Worm (Caenorhabditis elegans) whole organism, midembryonic: ENCODE measurements around the gene srt-28.
A peak's percentile ranks its signal among the peaks of the same experiment; 100 is the strongest.

Source experiments
- T22C8.4 ChIP-seq: fragments of 200-800 bp; sonication (Bioruptor generic); IDR thresholded peaks from 2 replicates; pipeline ENCODE4 v1.3.6; 2022; ENCODE audit warnings: missing genetic modification characterization, missing compliant biosample characterization
- cog-1 ChIP-seq: sonication (generic microtip); optimal IDR thresholded peaks from 2 replicates; lab custom pipeline; 2016; ENCODE audit warnings: missing genetic modification characterization, missing compliant biosample characterization
- flt-1 ChIP-seq: fragments of 200-800 bp; sonication (Bioruptor generic); IDR thresholded peaks from 2 replicates; pipeline ENCODE4 v1.3.6; 2022; ENCODE audit warnings: missing genetic modification characterization, missing compliant biosample characterization
- klf-2 ChIP-seq: fragments of 200-800 bp; sonication (Bioruptor generic); conservative IDR thresholded peaks from 2 replicates; pipeline ENCODE4 v1.3.6; 2022; ENCODE audit warnings: missing genetic modification reagents, missing genetic modification characterization, missing compliant biosample characterization
- med-1 ChIP-seq: sonication (generic microtip); optimal IDR thresholded peaks from 2 replicates; lab custom pipeline; 2017; ENCODE audit warnings: missing genetic modification characterization, mild to moderate bottlenecking, missing compliant biosample characterization, antibody characterized with exemption, missing genetic modification reagents; ENCODE audit not compliant: insufficient read depth
- ref-1 ChIP-seq: fragments of 200-800 bp; sonication (Bioruptor generic); conservative IDR thresholded peaks from 2 replicates; pipeline ENCODE4 v1.3.6; 2022; ENCODE audit warnings: missing genetic modification reagents, missing genetic modification characterization, missing compliant biosample characterization
- tab-1 ChIP-seq: fragments of 200-800 bp; sonication (Bioruptor generic); IDR thresholded peaks from 2 replicates; pipeline ENCODE4 v1.3.6; 2022; ENCODE audit warnings: missing genetic modification characterization, missing compliant biosample characterization
- ztf-23 ChIP-seq: fragments of 200-800 bp; sonication (Bioruptor generic); IDR thresholded peaks from 2 replicates; pipeline ENCODE4 v1.3.6; 2022; ENCODE audit warnings: missing genetic modification reagents, missing genetic modification characterization, missing compliant biosample characterization
- ztf-29 ChIP-seq: fragments of 200-800 bp; sonication (Bioruptor generic); IDR thresholded peaks from 2 replicates; pipeline ENCODE4 v1.3.6; 2022; ENCODE audit warnings: missing genetic modification reagents, missing genetic modification characterization, missing compliant biosample characterization

The srt-28 gene

DNA sequence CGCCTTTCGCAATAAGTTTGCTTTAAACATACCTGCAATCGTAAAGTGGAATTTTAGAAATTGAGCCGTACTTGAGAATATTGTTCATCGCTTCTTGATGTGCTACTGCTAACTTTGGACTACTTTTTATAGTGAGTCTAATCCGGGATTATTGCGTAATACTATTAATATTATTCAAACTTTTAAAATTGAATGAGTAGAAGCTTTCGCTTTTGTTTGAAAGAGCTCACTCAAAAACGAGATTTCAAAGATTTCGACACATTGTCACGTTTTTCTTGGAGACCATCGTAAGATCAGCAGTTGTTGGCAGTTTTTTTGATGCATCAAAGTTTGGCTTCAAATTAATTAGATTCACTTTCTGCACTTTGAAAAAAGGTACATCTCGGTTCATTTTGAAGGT lies at the start of gene srt-28:
TSS of gene srt-28 (minus strand) at position 101 of the 400 bp plus-strand sequence.
- TF ChIP-seq T22C8.4 (GFP tag; lab: Robert Waterston, UW) (no peak), tab-1 (GFP tag; lab: Robert Waterston, UW) (no peak), ztf-29 (GFP tag; lab: Robert Waterston, UW) (no peak), flt-1 (GFP tag; lab: Robert Waterston, UW) (no peak), ref-1 (GFP tag; lab: Robert Waterston, UW) (no peak)

DNA sequence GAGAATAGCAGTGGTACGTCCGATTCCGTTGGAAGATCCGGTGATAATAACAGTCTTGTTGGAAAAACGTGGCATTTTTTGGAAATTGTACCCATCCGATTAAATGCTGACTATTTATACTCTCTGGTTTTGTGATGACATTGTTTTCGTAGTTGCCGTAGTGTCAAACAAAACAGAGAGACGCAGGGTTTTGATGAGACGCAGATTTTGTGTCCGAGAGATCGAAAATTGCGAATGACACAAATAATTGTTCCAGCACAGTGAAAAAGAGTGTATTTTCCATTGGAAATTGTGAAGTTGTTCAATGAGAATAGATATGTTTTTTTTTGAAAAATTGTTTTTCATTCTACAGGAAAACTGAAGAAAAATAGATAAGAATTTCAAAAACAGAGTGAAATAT lies 49.7 kb upstream of the srt-28 start, which contains the start of gene R05D8.7:
TSS of gene R05D8.7 (minus strand) at position 104 of the 400 bp plus-strand sequence.
- TF ChIP-seq ref-1 (GFP tag; lab: Robert Waterston, UW) (no peak), cog-1 (tag; lab: Kevin White, UChicago) (no peak), flt-1 (GFP tag; lab: Robert Waterston, UW) (no peak), ztf-29 (GFP tag; lab: Robert Waterston, UW) (no peak), T22C8.4 (GFP tag; lab: Robert Waterston, UW) (no peak), ztf-23 (GFP tag; lab: Robert Waterston, UW) (no peak), klf-2 (GFP tag; lab: Robert Waterston, UW) (no peak), tab-1 (GFP tag; lab: Robert Waterston, UW) (no peak), med-1 (GFP tag; lab: Kevin White, UChicago) (no peak)

DNA sequence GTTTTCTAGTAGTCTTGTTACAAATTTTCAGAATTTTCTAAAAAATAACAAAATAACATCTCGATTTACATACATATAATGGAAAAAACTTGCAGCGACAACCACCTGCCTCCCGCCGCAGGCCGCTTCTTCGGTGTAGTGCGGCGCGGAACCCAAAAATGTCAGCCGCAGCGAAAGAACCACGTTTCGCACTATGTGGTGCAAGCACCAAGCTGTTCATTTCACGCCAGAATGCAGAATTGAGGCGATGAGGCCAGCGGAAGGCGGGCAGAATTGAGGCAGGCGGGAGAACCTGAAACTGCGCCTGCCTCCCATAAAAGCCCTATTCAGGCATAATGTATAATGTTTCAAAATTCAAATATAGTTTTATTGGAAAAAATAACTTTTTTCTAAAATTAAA lies 48.0 kb upstream of the srt-28 start:
- TF ChIP-seq flt-1 (GFP tag; lab: Robert Waterston, UW) (no peak), med-1 (GFP tag; lab: Kevin White, UChicago) (no peak)

DNA sequence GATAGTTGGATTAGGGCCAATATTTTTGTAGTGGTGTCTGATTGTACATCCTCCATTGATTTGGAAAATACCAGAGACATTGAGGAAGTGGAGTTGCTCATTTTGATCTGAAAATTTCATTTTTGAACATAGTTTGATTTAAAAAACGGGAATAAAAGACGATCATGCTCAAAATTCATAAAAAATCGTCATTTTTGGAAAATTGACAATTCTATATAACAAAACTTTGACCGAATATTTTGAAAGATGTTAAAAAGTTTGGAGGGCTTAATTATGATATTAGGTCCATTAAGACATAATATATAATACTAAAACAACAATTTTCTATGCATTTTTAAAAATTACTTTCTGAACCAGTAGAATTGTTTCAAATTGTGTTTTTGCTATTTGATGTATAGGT lies 46.0 kb upstream of the srt-28 start, which contains the start of gene srg-58:
TSS of gene srg-58 (minus strand) at position 101 of the 400 bp plus-strand sequence.
- TF ChIP-seq tab-1 (GFP tag; lab: Robert Waterston, UW): no peak
- TF ChIP-seq cog-1 (tag; lab: Kevin White, UChicago): no peak
- TF ChIP-seq klf-2 (GFP tag; lab: Robert Waterston, UW): no peak
- TF ChIP-seq ref-1 (GFP tag; lab: Robert Waterston, UW): no peak
- TF ChIP-seq med-1 (GFP tag; lab: Kevin White, UChicago): no peak
- TF ChIP-seq T22C8.4 (GFP tag; lab: Robert Waterston, UW): no peak
- no peak for TF ChIP-seq flt-1 (GFP tag; lab: Robert Waterston, UW)
- TF ChIP-seq ztf-23 (GFP tag; lab: Robert Waterston, UW): no peak
- TF ChIP-seq ztf-29 (GFP tag; lab: Robert Waterston, UW): no peak

DNA sequence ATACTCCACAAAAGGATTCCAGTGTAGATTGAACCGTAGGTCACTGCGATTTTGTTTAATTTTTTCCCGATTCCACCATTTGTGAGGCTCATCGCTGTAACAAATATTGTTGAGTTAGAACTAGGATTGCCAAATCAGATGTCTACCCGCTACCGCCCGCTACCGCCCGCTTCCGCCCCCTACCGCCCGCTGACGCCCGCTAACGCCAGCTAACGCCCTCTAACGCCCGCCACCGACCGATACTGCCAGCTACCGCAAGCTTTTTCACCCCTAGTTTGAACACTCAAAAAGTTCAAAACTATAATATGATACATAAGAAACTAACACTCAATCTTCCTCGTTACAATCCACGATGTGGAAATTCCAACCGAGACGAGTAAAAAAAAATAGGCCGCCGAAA lies 45.0 kb upstream of the srt-28 start:
- TF ChIP-seq klf-2 (GFP tag; lab: Robert Waterston, UW): 0 out of 2 replicates have a peak, but pooled peaks have one; percentile 11
- no peak for TF ChIP-seq ztf-29 (GFP tag; lab: Robert Waterston, UW)
- 0 out of 2 replicates have a peak, but pooled peaks have one; percentile 39 for TF ChIP-seq tab-1 (GFP tag; lab: Robert Waterston, UW)
- TF ChIP-seq med-1 (GFP tag; lab: Kevin White, UChicago): no peak
- no peak for TF ChIP-seq cog-1 (tag; lab: Kevin White, UChicago)
- no peak for TF ChIP-seq T22C8.4 (GFP tag; lab: Robert Waterston, UW)
- no peak for TF ChIP-seq ref-1 (GFP tag; lab: Robert Waterston, UW)
- no peak for TF ChIP-seq flt-1 (GFP tag; lab: Robert Waterston, UW)
- no peak for TF ChIP-seq ztf-23 (GFP tag; lab: Robert Waterston, UW)

DNA sequence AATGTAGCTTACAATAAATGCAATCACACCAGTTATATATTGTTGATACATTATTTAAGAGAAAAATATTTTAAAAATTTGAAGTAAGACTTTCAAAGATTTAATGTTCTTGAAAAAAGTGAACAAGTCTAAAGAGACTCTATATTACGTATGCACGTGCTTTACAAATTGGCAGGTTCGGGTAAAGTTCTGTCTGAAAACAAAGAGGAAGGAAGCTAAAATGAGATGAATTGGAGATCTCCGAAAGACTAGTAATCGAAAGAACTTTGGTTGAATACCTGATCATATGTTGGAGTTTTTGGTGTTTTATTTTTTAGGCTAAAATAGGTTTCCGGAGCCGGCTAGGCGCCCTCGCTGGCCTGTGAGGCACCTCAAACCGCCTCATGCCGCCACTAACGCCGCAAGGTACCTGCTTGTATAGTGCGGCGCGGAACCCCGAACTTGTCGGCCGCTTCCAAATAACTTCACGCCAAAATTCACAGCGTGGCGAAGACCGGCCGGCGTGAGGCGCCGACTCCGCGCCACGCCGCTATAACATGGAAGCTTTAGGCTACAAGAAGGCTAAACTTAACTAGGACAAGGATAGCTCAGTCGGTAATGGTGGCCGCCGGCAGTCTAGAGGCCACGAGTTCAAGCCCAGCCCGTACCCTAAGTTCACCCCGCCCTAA lies 43.9 kb upstream of the srt-28 start, which contains the start of gene srx-28:
TSS of gene srx-28 (minus strand) at position 51 of the 668 bp plus-strand sequence.
- TF ChIP-seq ztf-29 (GFP tag; lab: Robert Waterston, UW) (no peak), flt-1 (GFP tag; lab: Robert Waterston, UW) (no peak), ref-1 (GFP tag; lab: Robert Waterston, UW) (no peak), klf-2 (GFP tag; lab: Robert Waterston, UW) (no peak), med-1 (GFP tag; lab: Kevin White, UChicago) (no peak), ztf-23 (GFP tag; lab: Robert Waterston, UW) (no peak), T22C8.4 (GFP tag; lab: Robert Waterston, UW) (no peak), tab-1 (GFP tag; lab: Robert Waterston, UW) (no peak), cog-1 (tag; lab: Kevin White, UChicago) (no peak)

DNA sequence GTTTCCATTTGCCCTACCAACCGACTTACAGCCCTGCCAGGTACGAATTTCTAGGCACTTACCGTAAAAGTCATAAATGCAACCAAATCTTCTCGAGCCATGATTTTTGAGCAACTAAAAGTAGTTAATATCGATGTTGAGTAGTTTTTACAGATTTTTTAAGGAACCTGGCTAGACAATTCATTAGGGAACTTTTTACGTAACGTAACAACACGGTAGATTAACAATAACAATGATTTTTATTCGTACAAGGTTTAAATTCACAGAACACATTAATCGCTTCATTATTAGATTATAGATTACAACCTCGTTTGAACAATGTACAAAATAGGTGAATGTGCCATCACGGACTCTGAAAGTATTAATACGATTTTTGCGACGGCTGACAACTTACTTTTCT lies 39.6 kb upstream of the srt-28 start, which contains the start of gene srx-26:
TSS of gene srx-26 (minus strand) at position 101 of the 400 bp plus-strand sequence.
- TF ChIP-seq tab-1 (GFP tag; lab: Robert Waterston, UW) (no peak), ztf-29 (GFP tag; lab: Robert Waterston, UW) (no peak), cog-1 (tag; lab: Kevin White, UChicago) (no peak), ref-1 (GFP tag; lab: Robert Waterston, UW) (no peak), klf-2 (GFP tag; lab: Robert Waterston, UW) (no peak), T22C8.4 (GFP tag; lab: Robert Waterston, UW) (no peak), flt-1 (GFP tag; lab: Robert Waterston, UW) (no peak), ztf-23 (GFP tag; lab: Robert Waterston, UW) (no peak), med-1 (GFP tag; lab: Kevin White, UChicago) (no peak)

DNA sequence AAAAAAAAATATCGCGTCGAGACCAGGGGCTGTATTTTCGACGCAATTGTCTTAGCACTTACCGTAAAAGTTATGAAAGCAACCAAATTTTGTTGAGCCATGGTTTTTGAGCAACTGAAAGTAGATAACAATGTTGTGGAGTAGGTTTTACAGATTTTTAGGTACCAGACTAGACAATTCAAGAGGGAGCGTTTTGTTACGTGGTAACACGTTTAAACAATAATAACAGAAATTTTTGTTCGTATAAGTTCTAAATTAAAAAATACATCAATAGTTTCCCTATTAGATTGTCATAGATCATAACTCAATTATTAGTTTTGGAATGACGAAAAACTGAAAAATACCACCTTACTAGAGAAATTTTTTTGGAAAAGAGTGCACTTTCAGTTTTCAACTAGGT lies 36.6 kb upstream of the srt-28 start, which contains the start of gene srx-24:
TSS of gene srx-24 (minus strand) at position 101 of the 400 bp plus-strand sequence.
- TF ChIP-seq ztf-23 (GFP tag; lab: Robert Waterston, UW) (no peak), T22C8.4 (GFP tag; lab: Robert Waterston, UW) (no peak), ref-1 (GFP tag; lab: Robert Waterston, UW) (no peak), klf-2 (GFP tag; lab: Robert Waterston, UW) (no peak), cog-1 (tag; lab: Kevin White, UChicago) (no peak), tab-1 (GFP tag; lab: Robert Waterston, UW) (no peak), flt-1 (GFP tag; lab: Robert Waterston, UW) (no peak), ztf-29 (GFP tag; lab: Robert Waterston, UW) (no peak), med-1 (GFP tag; lab: Kevin White, UChicago) (no peak)
